Worm (Caenorhabditis elegans): ENCODE measurements around the gene fbxb-90.

DNA sequence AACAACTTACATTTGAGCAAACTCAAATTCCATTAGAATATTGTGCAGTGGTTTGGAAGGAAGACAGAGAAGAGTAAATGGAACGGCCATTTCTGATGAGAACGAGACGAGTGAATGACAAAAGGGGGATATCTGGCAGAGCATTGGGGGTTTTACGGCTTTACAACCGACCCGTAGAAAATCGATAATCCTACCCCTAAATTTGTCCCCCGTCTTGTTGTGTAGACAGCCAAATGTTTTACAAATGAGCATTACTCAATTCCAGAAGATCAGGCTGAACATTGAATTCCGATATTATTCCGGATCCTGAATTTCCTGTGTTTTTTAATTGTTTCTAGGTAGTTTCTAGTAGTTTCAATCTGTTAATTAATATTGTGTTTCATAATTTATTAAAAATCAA lies 44.7 kb upstream of the fbxb-90 start, which contains the start of gene fbxb-99:
- TF ChIP-seq pag-3 (tag; optimal IDR thresholded peaks at IDR 0.05; ENCODE audit: borderline replicate concordance) = no peak
- TF ChIP-seq unc-86 (tag; optimal IDR thresholded peaks at IDR 0.05) = no peak
- TF ChIP-seq ama-1 (optimal IDR thresholded peaks at IDR 0.05) = no peak
- TF ChIP-seq tbx-2 (tag; optimal IDR thresholded peaks at IDR 0.05) = no peak
- no peak for TF ChIP-seq ttx-3 (tag; optimal IDR thresholded peaks at IDR 0.05)
- no peak for TF ChIP-seq ceh-24 (tag; optimal IDR thresholded peaks at IDR 0.05)
- no peak for TF ChIP-seq ahr-1 (tag; optimal IDR thresholded peaks at IDR 0.05)
- TF ChIP-seq pha-4 (tag; optimal IDR thresholded peaks at IDR 0.05) = no peak
- TF ChIP-seq unc-55 (GFP tag; optimal IDR thresholded peaks at IDR 0.05) = no peak
- no peak for TF ChIP-seq dve-1 (tag; optimal IDR thresholded peaks at IDR 0.05)
- no peak for TF ChIP-seq ceh-9 (tag; optimal IDR thresholded peaks at IDR 0.05)
- no peak for TF ChIP-seq nhr-11 (tag; optimal IDR thresholded peaks at IDR 0.05)

Measured in whole organism, late embryonic.